Fruit fly (Drosophila melanogaster): ENCODE data around the gene NHP2.

NHP2 gene

dm6 chr3L:14801854-14802616 is at the start of gene NHP2 (continued):
- TF ChIP-seq sens-2 (GFP tag; IDR thresholded peaks at IDR 0.05) (peak; percentile 75; the same call in 1 of the 2 replicates), Pdp1 (GFP tag; optimal IDR thresholded peaks at IDR 0.05) (peak in 1 of 2 experiments; percentile 65), CG4282 (GFP tag; optimal IDR thresholded peaks at IDR 0.05) (no peak), CG6813 (GFP tag; optimal IDR thresholded peaks at IDR 0.05) (peak; percentile 79), Hr3 (GFP tag; optimal IDR thresholded peaks at IDR 0.05) (peak; percentile 82), CG12744 (GFP tag; optimal IDR thresholded peaks at IDR 0.05) (peak; percentile 82), caup (GFP tag; optimal IDR thresholded peaks at IDR 0.05; ENCODE audit: severe bottlenecking) (peak; percentile 87), jigr1 (GFP tag; IDR thresholded peaks at IDR 0.05) (no peak), CG3281 (GFP tag; optimal IDR thresholded peaks at IDR 0.05) (peak; percentile 83), CG10274 (GFP tag; optimal IDR thresholded peaks at IDR 0.05) (no peak), cwo (GFP tag; optimal IDR thresholded peaks at IDR 0.05) (peak; percentile 86), dati (GFP tag; IDR thresholded peaks at IDR 0.05) (no peak), nerfin-2 (GFP tag; IDR thresholded peaks at IDR 0.05; ENCODE audit: partially characterized antibody) (no peak), CG17829 (tag; optimal IDR thresholded peaks at IDR 0.05) (peak; percentile 86), hb (GFP tag; IDR thresholded peaks at IDR 0.05; ENCODE audit: partially characterized antibody) (no peak), zen2 (GFP tag; IDR thresholded peaks at IDR 0.05; ENCODE audit: partially characterized antibody) (no peak), twi (tag; optimal IDR thresholded peaks at IDR 0.05) (peak; percentile 68), Side (GFP tag; optimal IDR thresholded peaks at IDR 0.05) (peak; percentile 30), Blimp-1 (GFP tag; optimal IDR thresholded peaks at IDR 0.05) (no peak), Hsf (GFP tag; optimal IDR thresholded peaks at IDR 0.05) (peak; percentile 81), knrl (GFP tag; IDR thresholded peaks at IDR 0.05; ENCODE audit: partially characterized antibody) (peak; percentile 35; the same call in 1 of the 3 replicates), Fer1 (GFP tag; optimal IDR thresholded peaks at IDR 0.05) (peak; percentile 89), row (GFP tag; IDR thresholded peaks at IDR 0.05) (peak; percentile 78), grau (tag; optimal IDR thresholded peaks at IDR 0.05) (peak; percentile 82), gsb (GFP tag; IDR thresholded peaks at IDR 0.05) (peak; percentile 66), CG42726 (GFP tag; IDR thresholded peaks at IDR 0.05; ENCODE audit: partially characterized antibody) (0 out of 2 replicates have a peak, but pooled peaks have one; percentile 24), Myb (GFP tag; optimal IDR thresholded peaks at IDR 0.05) (peak; percentile 73), CG4360 (GFP tag; IDR thresholded peaks at IDR 0.05) (peak; percentile 22; the same call in 1 of the 2 replicates), HLH4C (GFP tag; IDR thresholded peaks at IDR 0.05; ENCODE audit: partially characterized antibody) (no peak), slp2 (GFP tag; optimal IDR thresholded peaks at IDR 0.05) (peak; percentile 39), CG15011 (GFP tag; optimal IDR thresholded peaks at IDR 0.05) (no peak), onecut (GFP tag; IDR thresholded peaks at IDR 0.05) (peak; percentile 80), ken (GFP tag; IDR thresholded peaks at IDR 0.05) (no peak; the same call in 1 of the 3 replicates), CG7987 (GFP tag; optimal IDR thresholded peaks at IDR 0.05) (peak; percentile 31), Fer2 (tag; optimal IDR thresholded peaks at IDR 0.05) (peak; percentile 67), sd (tag; optimal IDR thresholded peaks at IDR 0.05) (no peak), Optix (GFP tag; IDR thresholded peaks at IDR 0.05) (no peak), CTCF (GFP tag; optimal IDR thresholded peaks at IDR 0.05) (peak; percentile 68), HLHmδ (GFP tag; optimal IDR thresholded peaks at IDR 0.05) (no peak), en (GFP tag; optimal IDR thresholded peaks at IDR 0.05) (peak; percentile 33), CG5953 (GFP tag; IDR thresholded peaks at IDR 0.05) (peak; percentile 82), CG2712 (tag; optimal IDR thresholded peaks at IDR 0.05) (peak; percentile 88), bbx (GFP tag; IDR thresholded peaks at IDR 0.05; ENCODE audit: partially characterized antibody) (no peak), scrt (GFP tag; optimal IDR thresholded peaks at IDR 0.05) (no peak), gcm (GFP tag; optimal IDR thresholded peaks at IDR 0.05) (peak; percentile 86), odd (GFP tag; optimal IDR thresholded peaks at IDR 0.05) (no peak), CG11560 (tag; IDR thresholded peaks at IDR 0.05) (peak; percentile 53; the same call in 1 of the 3 replicates), CG1792 (GFP tag; optimal IDR thresholded peaks at IDR 0.05) (peak; percentile 40)

All from whole organism, embryonic.